Fruit fly (Drosophila melanogaster): Measurements from ENCODE around the gene Eip63E.

Gene Eip63E

DNA sequence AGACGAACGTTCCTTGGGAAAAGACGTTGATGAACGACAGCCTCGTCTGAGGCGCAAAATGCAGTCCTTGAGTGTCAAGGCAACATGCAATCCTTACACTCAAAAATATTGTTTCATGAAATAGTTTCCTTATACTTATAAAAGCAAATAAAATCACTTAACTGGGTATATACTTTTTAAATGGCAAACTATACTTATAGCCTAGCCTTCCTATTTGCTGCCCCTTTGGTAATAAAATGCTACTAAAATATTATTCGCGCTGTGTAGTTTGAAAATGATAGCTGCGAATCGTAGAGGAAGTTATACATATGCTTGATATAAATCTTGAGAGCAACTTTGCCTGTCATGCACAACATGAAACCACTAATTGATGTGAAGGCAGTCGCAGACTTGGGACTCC is 17.3 kb downstream of the Eip63E start:
- TF ChIP-seq CG6276 (GFP tag; optimal IDR thresholded peaks at IDR 0.05) (no peak), Sox14 (GFP tag; optimal IDR thresholded peaks at IDR 0.05) (peak; percentile 10), Hr4 (GFP tag; optimal IDR thresholded peaks at IDR 0.05) (no peak), CG31627 (GFP tag; optimal IDR thresholded peaks at IDR 0.05) (no peak), topi (GFP tag; optimal IDR thresholded peaks at IDR 0.05) (no peak), pdm3 (GFP tag; optimal IDR thresholded peaks at IDR 0.05) (peak; percentile 22), CG7368 (GFP tag; optimal IDR thresholded peaks at IDR 0.05) (no peak), salr (GFP tag; optimal IDR thresholded peaks at IDR 0.05) (peak in 1 of 2 experiments; percentile 13), CG1621 (tag; optimal IDR thresholded peaks at IDR 0.05) (peak; percentile 10), Eip78C (GFP tag) (peak; percentile 70), Gug (GFP tag; IDR thresholded peaks at IDR 0.05) (no peak), ss (GFP tag; optimal IDR thresholded peaks at IDR 0.05) (peak; percentile 24 to 68), svp (GFP tag) (no peak), achi (GFP tag; optimal IDR thresholded peaks at IDR 0.05) (peak; percentile 2), dsx (GFP tag; optimal IDR thresholded peaks at IDR 0.05; ENCODE audit: poor library complexity, severe bottlenecking) (peak; percentile 47), lz (GFP tag; optimal IDR thresholded peaks at IDR 0.05) (no peak), CG8119 (GFP tag; IDR thresholded peaks at IDR 0.05) (no peak), CG6792 (GFP tag; optimal IDR thresholded peaks at IDR 0.05) (no peak), CG10631 (GFP tag; optimal IDR thresholded peaks at IDR 0.05) (peak; percentile 46), eg (GFP tag; IDR thresholded peaks at IDR 0.05) (0 out of 3 replicates have a peak, but pooled peaks have one; percentile 45), Eip75B (GFP tag; optimal IDR thresholded peaks at IDR 0.05) (peak; percentile 15), esn (GFP tag; optimal IDR thresholded peaks at IDR 0.05) (no peak), CG11762 (GFP tag; optimal IDR thresholded peaks at IDR 0.05; ENCODE audit: insufficient read depth) (no peak), acj6 (GFP tag; optimal IDR thresholded peaks at IDR 0.05) (no peak), CG32006 (GFP tag; optimal IDR thresholded peaks at IDR 0.05) (peak; percentile 24), Hr38 (GFP tag; optimal IDR thresholded peaks at IDR 0.05) (no peak), cyc (GFP tag; optimal IDR thresholded peaks at IDR 0.05) (no peak), spab (GFP tag; optimal IDR thresholded peaks at IDR 0.05) (no peak), CG4318 (GFP tag; optimal IDR thresholded peaks at IDR 0.05) (no peak), fd85E (GFP tag; optimal IDR thresholded peaks at IDR 0.05) (no peak), Sox15 (GFP tag; optimal IDR thresholded peaks at IDR 0.05) (no peak), CG10669 (GFP tag; optimal IDR thresholded peaks at IDR 0.05) (no peak), CG3919 (GFP tag; optimal IDR thresholded peaks at IDR 0.05) (no peak), CG11902 (GFP tag; optimal IDR thresholded peaks at IDR 0.05) (no peak), CG3032 (tag; optimal IDR thresholded peaks at IDR 0.05) (peak; percentile 1), CG6163 (GFP tag; IDR thresholded peaks at IDR 0.05) (peak; percentile 57; the same call in 2 of the 3 replicates), OdsH (GFP tag; optimal IDR thresholded peaks at IDR 0.05) (peak; percentile 13), fkh (GFP tag; optimal IDR thresholded peaks at IDR 0.05) (no peak), CG15336 (GFP tag; IDR thresholded peaks at IDR 0.05) (peak; percentile 43; the same call in 1 of the 2 replicates), Lpt (GFP tag; optimal IDR thresholded peaks at IDR 0.05) (no peak)

DNA sequence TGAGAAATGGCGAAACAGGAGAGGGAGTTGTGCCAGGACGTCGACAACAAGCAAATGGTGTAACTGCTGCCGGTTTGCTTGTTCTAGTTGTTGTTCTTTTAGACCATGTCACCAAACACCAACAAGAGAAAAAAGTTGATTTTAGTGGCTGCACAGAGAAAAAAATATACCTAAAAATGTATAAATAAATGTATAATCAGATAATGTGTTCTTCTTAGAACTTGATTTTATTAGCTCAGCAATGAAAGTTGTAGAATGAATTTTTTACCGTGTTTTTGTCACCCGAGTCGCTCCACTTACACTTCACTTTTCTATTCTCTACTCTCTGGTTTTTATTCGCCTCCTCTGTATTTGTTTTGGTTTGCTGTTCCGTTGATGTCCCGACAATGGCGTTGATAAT is 18.7 kb downstream of the Eip63E start:
- no peak for TF ChIP-seq CG8319 (GFP tag; optimal IDR thresholded peaks at IDR 0.05)
- TF ChIP-seq Sox102F (GFP tag; optimal IDR thresholded peaks at IDR 0.05), result no peak
- TF ChIP-seq vri (GFP tag; optimal IDR thresholded peaks at IDR 0.05), result no peak
- TF ChIP-seq esn (GFP tag; optimal IDR thresholded peaks at IDR 0.05), result no peak
- 0 out of 3 replicates have a peak, but pooled peaks have one; percentile 24 for TF ChIP-seq eg (GFP tag; IDR thresholded peaks at IDR 0.05)
- no peak for TF ChIP-seq CG6792 (GFP tag; optimal IDR thresholded peaks at IDR 0.05)
- no peak for TF ChIP-seq cyc (GFP tag; optimal IDR thresholded peaks at IDR 0.05)
- peak; percentile 58 for TF ChIP-seq CG15336 (GFP tag; IDR thresholded peaks at IDR 0.05)
- no peak for TF ChIP-seq spab (GFP tag; optimal IDR thresholded peaks at IDR 0.05)
- peak; percentile 53 for TF ChIP-seq CG32006 (GFP tag; optimal IDR thresholded peaks at IDR 0.05)
- TF ChIP-seq CG6163 (GFP tag; IDR thresholded peaks at IDR 0.05), result peak; percentile 55
- peak in 1 of 2 experiments; percentile 23 for TF ChIP-seq salr (GFP tag; optimal IDR thresholded peaks at IDR 0.05)
- TF ChIP-seq CG16779 (tag; optimal IDR thresholded peaks at IDR 0.05), result no peak
- TF ChIP-seq Hr39 (GFP tag; optimal IDR thresholded peaks at IDR 0.05), result no peak
- TF ChIP-seq CG7368 (GFP tag; optimal IDR thresholded peaks at IDR 0.05), result no peak
- no peak for TF ChIP-seq net (GFP tag; optimal IDR thresholded peaks at IDR 0.05)
- TF ChIP-seq CG11762 (GFP tag; optimal IDR thresholded peaks at IDR 0.05; ENCODE audit: insufficient read depth), result no peak
- no peak for TF ChIP-seq fd59A (GFP tag; optimal IDR thresholded peaks at IDR 0.05)
- TF ChIP-seq CG10669 (GFP tag; optimal IDR thresholded peaks at IDR 0.05), result no peak
- no peak for TF ChIP-seq Eip93F (GFP tag; optimal IDR thresholded peaks at IDR 0.05)
- no peak for TF ChIP-seq CG6276 (GFP tag; optimal IDR thresholded peaks at IDR 0.05)
- peak; percentile 28 for TF ChIP-seq achi (GFP tag; optimal IDR thresholded peaks at IDR 0.05)
- TF ChIP-seq Lpt (GFP tag; optimal IDR thresholded peaks at IDR 0.05), result no peak
- TF ChIP-seq acj6 (GFP tag; optimal IDR thresholded peaks at IDR 0.05), result no peak
- TF ChIP-seq CG11294 (GFP tag; IDR thresholded peaks at IDR 0.05), result no peak
- no peak for TF ChIP-seq pdm3 (GFP tag; optimal IDR thresholded peaks at IDR 0.05)
- TF ChIP-seq CG10631 (GFP tag; optimal IDR thresholded peaks at IDR 0.05), result peak; percentile 45
- TF ChIP-seq Smox (GFP tag; optimal IDR thresholded peaks at IDR 0.05), result no peak

Data from whole organism, prepupa.